Fruit fly (Drosophila melanogaster): ENCODE measurements around the gene CG32219.

dm6 chr3L:19907706-19908070 lies 43.2 kb downstream of the CG32219 start:
- TF ChIP-seq h (optimal IDR thresholded peaks at IDR 0.05) (no peak), psq (optimal IDR thresholded peaks at IDR 0.05) (no peak)

All from Kc167 (cell line).